Fruit fly (Drosophila melanogaster) whole organism, adult: ENCODE data around the gene CG42305.

Source experiments
- CG11617 ChIP-seq: fragments of 200-800 bp; sonication (Bioruptor generic); optimal IDR thresholded peaks from 2 replicates; lab custom pipeline; 2017; ENCODE audit warnings: mild to moderate bottlenecking, missing biosample characterization, missing genetic modification reagents, missing genetic modification characterization
- CG14711 ChIP-seq: fragments of 200-800 bp; sonication (Bioruptor generic); optimal IDR thresholded peaks from 2 replicates; lab custom pipeline; 2018; ENCODE audit warnings: missing biosample characterization, mild to moderate bottlenecking, missing genetic modification characterization, moderate library complexity
- CG5204 ChIP-seq: fragments of 200-800 bp; sonication (Bioruptor generic); optimal IDR thresholded peaks from 2 replicates; lab custom pipeline; 2016; ENCODE audit warnings: missing biosample characterization, missing genetic modification characterization
- CG7101 ChIP-seq: fragments of 200-800 bp; sonication (Bioruptor generic); optimal IDR thresholded peaks from 2 replicates; lab custom pipeline; 2018; ENCODE audit warnings: missing biosample characterization, mild to moderate bottlenecking, missing genetic modification characterization, moderate library complexity
- Clk ChIP-seq: fragments of 200-800 bp; sonication (Bioruptor generic); optimal IDR thresholded peaks from 2 replicates; lab custom pipeline; 2017; ENCODE audit warnings: missing biosample characterization, missing genetic modification characterization
- Crg-1 ChIP-seq: fragments of 200-800 bp; sonication (Bioruptor generic); optimal IDR thresholded peaks from 2 replicates; lab custom pipeline; 2016; ENCODE audit warnings: missing biosample characterization, missing genetic modification characterization
- Mnt ChIP-seq: fragments of 200-800 bp; sonication (Bioruptor generic); optimal IDR thresholded peaks from 2 replicates; lab custom pipeline; 2016; ENCODE audit warnings: missing biosample characterization, mild to moderate bottlenecking, missing genetic modification characterization
- cnc ChIP-seq, 2 experiments: fragments of >200 bp; optimal IDR thresholded peaks; 2 replicates each; lab custom pipeline; 2017
- kay ChIP-seq: fragments of 200-800 bp; sonication (Bioruptor generic); peaks from one replicate; lab custom pipeline; 2016; ENCODE audit warnings: missing biosample characterization, missing genetic modification characterization, borderline replicate concordance
- ovo ChIP-seq: fragments of 200-800 bp; sonication (Bioruptor generic); optimal IDR thresholded peaks from 2 replicates; lab custom pipeline; 2016; ENCODE audit warnings: missing biosample characterization, missing genetic modification characterization
- pad ChIP-seq: fragments of 200-800 bp; sonication (Bioruptor generic); optimal IDR thresholded peaks from 3 replicates; lab custom pipeline; 2017; ENCODE audit warnings: missing biosample characterization, missing genetic modification characterization, mild to moderate bottlenecking, moderate library complexity, missing genetic modification reagents
- tj ChIP-seq: fragments of 200-800 bp; sonication (Bioruptor generic); optimal IDR thresholded peaks from 3 replicates; lab custom pipeline; 2017; ENCODE audit warnings: missing biosample characterization, mild to moderate bottlenecking, missing genetic modification characterization, moderate library complexity
- toe ChIP-seq: fragments of 200-800 bp; sonication (Bioruptor generic); optimal IDR thresholded peaks from 2 replicates; lab custom pipeline; 2016; ENCODE audit warnings: missing biosample characterization, missing genetic modification characterization

dm6 chr2L:18789773-18790385, 22.6 kb upstream of the CG42305 start:
- TF ChIP-seq Mnt = no peak
- no peak for TF ChIP-seq pad (GFP tag; lab: Kevin White, UChicago)
- no peak for TF ChIP-seq CG7101
- TF ChIP-seq toe (GFP tag; lab: Kevin White, UChicago) = no peak
- no peak for TF ChIP-seq tj (GFP tag; lab: Kevin White, UChicago)
- TF ChIP-seq CG5204 = no peak
- TF ChIP-seq cnc (optimal IDR thresholded peaks at IDR 0.05; lab: Kevin White, UChicago) = no peak
- no peak for TF ChIP-seq kay (GFP tag; lab: Kevin White, UChicago)
- TF ChIP-seq ovo = no peak
- no peak for TF ChIP-seq Clk (GFP tag; lab: Kevin White, UChicago)
- no peak for TF ChIP-seq CG11617 (GFP tag; lab: Kevin White, UChicago)
- TF ChIP-seq CG14711 = no peak
- no peak for TF ChIP-seq Crg-1 (GFP tag; lab: Kevin White, UChicago)
